Fruit fly (Drosophila melanogaster): ENCODE results near the gene spict.

spict gene

DNA sequence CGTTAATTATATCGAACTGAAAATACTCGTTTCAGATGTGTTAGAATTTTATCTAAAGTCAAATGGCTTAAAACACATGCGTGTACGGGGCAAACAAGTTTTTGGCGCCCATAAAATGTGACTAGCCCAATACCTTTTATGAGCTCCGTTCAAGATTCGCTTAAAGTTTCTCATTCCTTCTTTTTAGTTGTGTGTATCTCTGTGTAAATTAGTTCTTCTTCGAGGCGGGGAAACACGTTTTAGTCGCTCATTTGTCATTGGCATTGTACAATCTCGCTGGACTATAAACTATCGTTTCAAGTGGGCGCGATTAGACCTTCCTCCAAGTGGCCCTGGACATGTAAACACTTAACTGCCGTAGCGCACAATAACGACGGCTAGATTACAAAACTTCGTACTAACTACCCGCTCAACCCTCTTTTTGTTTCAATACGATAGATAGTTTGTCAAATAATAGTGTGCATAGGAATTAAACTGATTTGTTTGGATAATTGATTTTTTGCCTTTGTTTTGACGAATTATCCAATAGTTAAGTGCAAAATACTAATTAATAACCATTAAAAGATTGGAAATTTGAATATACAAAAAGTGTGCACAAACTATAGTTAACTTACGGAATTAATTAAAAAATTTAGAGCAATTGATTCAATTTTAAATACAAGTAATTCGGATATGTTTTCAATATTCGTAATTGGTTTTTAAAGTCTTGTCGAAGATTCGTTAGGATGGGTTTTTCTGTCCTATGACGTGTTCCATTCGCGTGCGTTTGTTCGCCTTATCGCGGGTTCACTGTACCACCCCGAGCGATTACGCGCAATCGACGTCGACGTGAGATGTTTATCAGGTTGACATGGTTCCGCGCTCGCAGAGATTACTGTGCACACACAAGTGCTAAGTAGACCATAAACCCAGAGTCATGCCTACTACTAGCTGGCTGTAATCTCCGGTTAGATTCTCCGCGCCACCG is 16.2 kb downstream of the spict start (continued):
- peak; percentile 69; the same call in 1 of the 2 replicates for TF ChIP-seq sens-2 (GFP tag; IDR thresholded peaks at IDR 0.05)
- no peak for TF ChIP-seq ftz-f1 (GFP tag; optimal IDR thresholded peaks at IDR 0.05)
- peak; percentile 37 to 81 for TF ChIP-seq Pdp1 (GFP tag; optimal IDR thresholded peaks at IDR 0.05)
- TF ChIP-seq Asciz (GFP tag; optimal IDR thresholded peaks at IDR 0.05), result peak; percentile 20
- TF ChIP-seq onecut (GFP tag; IDR thresholded peaks at IDR 0.05), result peak; percentile 61
- TF ChIP-seq Taf1 (GFP tag; IDR thresholded peaks at IDR 0.05), result peak; percentile 32; the same call in 1 of the 2 replicates
- no peak for TF ChIP-seq Lim3 (GFP tag; IDR thresholded peaks at IDR 0.05)
- TF ChIP-seq zfh1 (GFP tag; IDR thresholded peaks at IDR 0.05), result peak; percentile 45; the same call in 1 of the 3 replicates
- no peak for TF ChIP-seq Mes4 (GFP tag; optimal IDR thresholded peaks at IDR 0.05)
- peak; percentile 0 for TF ChIP-seq org-1 (GFP tag; optimal IDR thresholded peaks at IDR 0.05)
- peak; percentile 39 to 42 for TF ChIP-seq dpn (GFP tag; optimal IDR thresholded peaks at IDR 0.05)
- no peak for TF ChIP-seq CG14050 (GFP tag; IDR thresholded peaks at IDR 0.05)
- peak; percentile 82 for TF ChIP-seq Dbx (GFP tag; IDR thresholded peaks at IDR 0.05)
- TF ChIP-seq CG18476 (GFP tag; optimal IDR thresholded peaks at IDR 0.05), result peak; percentile 63
- peak; percentile 79 for TF ChIP-seq row (GFP tag; IDR thresholded peaks at IDR 0.05)
- no peak for TF ChIP-seq Dll (GFP tag; IDR thresholded peaks at IDR 0.05; ENCODE audit: partially characterized antibody)
- no peak for TF ChIP-seq toy (GFP tag; IDR thresholded peaks at IDR 0.05)
- TF ChIP-seq CG10366 (GFP tag; IDR thresholded peaks at IDR 0.05), result 0 out of 2 replicates have a peak, but pooled peaks have one; percentile 11
- no peak for TF ChIP-seq p53 (GFP tag; optimal IDR thresholded peaks at IDR 0.05)
- TF ChIP-seq sd (tag; optimal IDR thresholded peaks at IDR 0.05), result peak; percentile 48
- TF ChIP-seq Eip74EF (GFP tag; optimal IDR thresholded peaks at IDR 0.05), result no peak
- TF ChIP-seq CG2875 (GFP tag; optimal IDR thresholded peaks at IDR 0.05), result no peak
- no peak for TF ChIP-seq CG15073 (GFP tag; optimal IDR thresholded peaks at IDR 0.05)
- TF ChIP-seq CG9727 (GFP tag; optimal IDR thresholded peaks at IDR 0.05), result peak; percentile 59
- no peak for TF ChIP-seq CG13775 (GFP tag; optimal IDR thresholded peaks at IDR 0.05)
- no peak for TF ChIP-seq CG17568 (GFP tag; optimal IDR thresholded peaks at IDR 0.05)
- TF ChIP-seq al (GFP tag; IDR thresholded peaks at IDR 0.05), result no peak
- TF ChIP-seq ranshi (GFP tag; IDR thresholded peaks at IDR 0.05), result peak; percentile 57
- TF ChIP-seq z (GFP tag; IDR thresholded peaks at IDR 0.05), result no peak
- TF ChIP-seq Nf-YC (tag; optimal IDR thresholded peaks at IDR 0.05), result peak; percentile 54
- no peak for TF ChIP-seq eve (GFP tag; optimal IDR thresholded peaks at IDR 0.05)
- TF ChIP-seq sisA (GFP tag; IDR thresholded peaks at IDR 0.05), result peak; percentile 50; the same call in 1 of the 2 replicates
- TF ChIP-seq jumu (GFP tag; optimal IDR thresholded peaks at IDR 0.05), result no peak
- no peak for TF ChIP-seq Dip2 (GFP tag; IDR thresholded peaks at IDR 0.05)
- no peak for TF ChIP-seq fu2 (GFP tag; optimal IDR thresholded peaks at IDR 0.05)
- TF ChIP-seq ro (GFP tag; IDR thresholded peaks at IDR 0.05), result no peak
- TF ChIP-seq dmrt11E (tag; optimal IDR thresholded peaks at IDR 0.05), result no peak
- peak; percentile 67; the same call in 3 of the 4 replicates for TF ChIP-seq Gug (GFP tag; IDR thresholded peaks at IDR 0.05)
- peak; percentile 10 for TF ChIP-seq CG12104 (GFP tag; optimal IDR thresholded peaks at IDR 0.05)
- no peak for TF ChIP-seq CG5953 (GFP tag; IDR thresholded peaks at IDR 0.05)
- no peak for TF ChIP-seq twi (tag; optimal IDR thresholded peaks at IDR 0.05)
- TF ChIP-seq Usf (GFP tag; optimal IDR thresholded peaks at IDR 0.05), result no peak
- TF ChIP-seq sob (GFP tag; IDR thresholded peaks at IDR 0.05), result peak; percentile 60
- no peak for TF ChIP-seq NC2β (GFP tag; optimal IDR thresholded peaks at IDR 0.05)
- no peak for TF ChIP-seq oc (tag; optimal IDR thresholded peaks at IDR 0.05)
- TF ChIP-seq Drgx (GFP tag; IDR thresholded peaks at IDR 0.05), result peak; percentile 71
- TF ChIP-seq kni (GFP tag; optimal IDR thresholded peaks at IDR 0.05), result no peak
- no peak for TF ChIP-seq CG12071 (GFP tag; optimal IDR thresholded peaks at IDR 0.05)
- no peak for TF ChIP-seq slp2 (GFP tag; optimal IDR thresholded peaks at IDR 0.05)
